Worm (Caenorhabditis elegans): ENCODE data around the gene C23G10.2.

ce11 chrIII:6240528-6240927 lies 32.7 kb downstream of the C23G10.2 start, which contains the start of gene T12A2.3:
- TF ChIP-seq ahr-1 (tag; optimal IDR thresholded peaks at IDR 0.05) = no peak
- TF ChIP-seq hlh-6 (tag; optimal IDR thresholded peaks at IDR 0.05) = no peak
- no peak for TF ChIP-seq nhr-11 (tag; optimal IDR thresholded peaks at IDR 0.05)
- TF ChIP-seq hlh-15 (tag; optimal IDR thresholded peaks at IDR 0.05) = no peak
- TF ChIP-seq Y22D7AL.16 (tag; optimal IDR thresholded peaks at IDR 0.05) = no peak
- no peak for TF ChIP-seq unc-86 (tag; optimal IDR thresholded peaks at IDR 0.05)
- no peak for TF ChIP-seq hlh-13 (GFP tag; optimal IDR thresholded peaks at IDR 0.05)
- no peak for TF ChIP-seq pat-9 (tag; optimal IDR thresholded peaks at IDR 0.05)

All from whole organism, late embryonic.